Worm (Caenorhabditis elegans): ENCODE data around the gene nhr-63.

Gene nhr-63

ce11 chrV:16041925-16042742 lies 39.7 kb downstream of the nhr-63 start, which contains the start of the genes his-2 and his-1:
Gene his-2, minus strand, starts transcription at chrV:16042283.
Gene his-1, plus strand, starts transcription at chrV:16042520.
- TF ChIP-seq egrh-3 (GFP tag; IDR thresholded peaks at IDR 0.05) (peak; percentile 63; the same call in 1 of the 2 replicates), zfh-2 (GFP tag; conservative IDR thresholded peaks at IDR 0.05) (peak; percentile 58; the same call in 1 of the 2 replicates), nfyb-1 (GFP tag; IDR thresholded peaks at IDR 0.05) (0 out of 2 replicates have a peak, but pooled peaks have one; percentile 9), hsf-1 (GFP tag; IDR thresholded peaks at IDR 0.05) (0 out of 2 replicates have a peak, but pooled peaks have one; percentile 35)

- 0 out of 2 replicates have a peak, but pooled peaks have one; percentile 50 for TF ChIP-seq nhr-120 (GFP tag; IDR thresholded peaks at IDR 0.05)
- TF ChIP-seq ztf-25 (GFP tag; IDR thresholded peaks at IDR 0.05): 0 out of 2 replicates have a peak, but pooled peaks have one; percentile 7
- no peak for TF ChIP-seq C17E4.6 (GFP tag; IDR thresholded peaks at IDR 0.05)
- no peak for TF ChIP-seq ztf-6 (GFP tag; IDR thresholded peaks at IDR 0.05)
- no peak for TF ChIP-seq tbp1 (GFP tag; optimal IDR thresholded peaks at IDR 0.05)
- TF ChIP-seq lsl-1 (GFP tag; optimal IDR thresholded peaks at IDR 0.05): no peak
- 0 out of 2 replicates have a peak, but pooled peaks have one; percentile 17 for TF ChIP-seq Y56A3A.18 (GFP tag; IDR thresholded peaks at IDR 0.05)
- TF ChIP-seq ceh-40 (GFP tag; IDR thresholded peaks at IDR 0.05): no peak
- no peak for TF ChIP-seq Y67H2A.10 (GFP tag; conservative IDR thresholded peaks at IDR 0.05)
- TF ChIP-seq B0336.3 (GFP tag; IDR thresholded peaks at IDR 0.05): no peak
Observed at ce11 chrV:16042743-16043014, 40.3 kb downstream of the nhr-63 start.

- TF ChIP-seq nhr-80 (tag; optimal IDR thresholded peaks at IDR 0.05) (peak; percentile 73), ama-1 (optimal IDR thresholded peaks at IDR 0.05) (no peak), ama-1 (GFP tag; optimal IDR thresholded peaks at IDR 0.05) (no peak), lin-35 (GFP tag; optimal IDR thresholded peaks at IDR 0.05) (no peak), F10E7.11 (tag; optimal IDR thresholded peaks at IDR 0.05) (no peak), fkh-3 (tag; optimal IDR thresholded peaks at IDR 0.05) (no peak), rpc-1 (optimal IDR thresholded peaks at IDR 0.05) (no peak), rpc-1 (tag; optimal IDR thresholded peaks at IDR 0.05) (no peak)
Observed at ce11 chrV:16043686-16044085, 41.3 kb downstream of the nhr-63 start.

ce11 chrV:16045837-16046236 lies 43.4 kb downstream of the nhr-63 start, which contains the start of gene T10C6.15:
Gene T10C6.15, minus strand, starts transcription at chrV:16045940.
- TF ChIP-seq nhr-80 (tag; optimal IDR thresholded peaks at IDR 0.05): peak; percentile 83
- TF ChIP-seq snpc-4 (GFP tag; optimal IDR thresholded peaks at IDR 0.05): no peak
- peak in 1 of 4 experiments; percentile 9 for TF ChIP-seq snpc-4 (tag; optimal IDR thresholded peaks at IDR 0.05)
- TF ChIP-seq let-607 (tag; optimal IDR thresholded peaks at IDR 0.05): peak in 1 of 2 experiments; percentile 38
- no peak for TF ChIP-seq ekl-4 (GFP tag; IDR thresholded peaks at IDR 0.05)
- TF ChIP-seq cebp-1 (GFP tag; IDR thresholded peaks at IDR 0.05): no peak
- TF ChIP-seq cebp-1 (tag; optimal IDR thresholded peaks at IDR 0.05): no peak
- no peak for TF ChIP-seq T07F8.4 (tag; optimal IDR thresholded peaks at IDR 0.05)
- TF ChIP-seq ztf-22 (GFP tag; optimal IDR thresholded peaks at IDR 0.05): peak; percentile 71
- TF ChIP-seq tbp1 (GFP tag; optimal IDR thresholded peaks at IDR 0.05): peak; percentile 48
- TF ChIP-seq atf-7 (tag; optimal IDR thresholded peaks at IDR 0.05): peak; percentile 66
- TF ChIP-seq Y95B8A.8 (GFP tag; IDR thresholded peaks at IDR 0.05): no peak
- peak; percentile 18 for TF ChIP-seq madf-10 (tag; optimal IDR thresholded peaks at IDR 0.05)
- no peak for TF ChIP-seq let-526 (GFP tag; IDR thresholded peaks at IDR 0.05)
- TF ChIP-seq egl-44 (GFP tag; IDR thresholded peaks at IDR 0.05): 0 out of 2 replicates have a peak, but pooled peaks have one; percentile 51
- TF ChIP-seq B0336.3 (GFP tag; IDR thresholded peaks at IDR 0.05): 0 out of 2 replicates have a peak, but pooled peaks have one; percentile 56
- peak; percentile 70 for TF ChIP-seq pha-4 (tag; optimal IDR thresholded peaks at IDR 0.05)
